Worm (Caenorhabditis elegans): ENCODE measurements around the gene nlp-80.
A peak's percentile ranks its signal among the peaks of the same experiment; 100 is the strongest.

nlp-80 gene

DNA sequence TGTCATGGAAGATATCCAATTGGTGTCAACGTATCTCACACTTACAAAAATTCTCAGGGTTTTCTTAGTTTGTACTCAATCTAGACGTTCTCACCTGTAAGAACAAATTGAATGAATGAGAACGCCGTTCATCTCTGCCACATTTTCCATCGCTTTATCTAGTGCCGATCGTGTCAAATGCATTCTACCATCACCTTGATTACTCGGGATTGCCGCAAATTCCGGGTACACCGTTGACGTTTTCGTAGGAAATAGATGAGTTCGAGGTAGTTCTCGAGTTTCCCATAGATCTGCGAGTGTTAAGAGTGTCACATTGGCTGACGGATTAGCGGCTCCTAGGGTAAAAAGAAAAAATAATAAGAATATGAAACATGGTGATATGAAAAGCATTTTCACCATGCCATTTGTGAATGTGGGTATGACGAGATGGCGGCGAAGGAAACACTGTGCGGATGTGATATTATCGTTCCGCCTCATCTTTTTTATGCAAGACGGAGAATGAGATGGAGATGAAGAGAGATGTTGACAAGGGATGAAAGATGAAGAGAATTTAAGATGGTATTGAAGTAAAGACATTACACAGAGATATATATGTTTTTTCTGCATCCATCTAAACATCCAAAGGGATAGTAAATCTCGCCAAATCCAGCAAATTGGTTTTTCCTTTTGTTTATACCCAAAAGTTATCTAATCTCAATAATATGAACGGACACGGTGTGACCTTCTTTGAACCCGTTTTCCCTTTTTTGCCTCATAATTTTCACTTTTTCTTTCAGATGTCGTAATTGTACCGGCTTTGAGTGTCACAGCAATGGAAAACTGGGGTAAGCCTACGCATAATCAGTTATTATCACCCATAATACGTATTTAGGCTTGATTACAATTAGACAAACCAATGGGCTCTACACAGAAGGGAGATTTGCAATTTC is 28.0 kb upstream of the nlp-80 start, which contains the start of gene lact-8:
lact-8 (minus strand) TSS at position 445 of the 929 bp plus-strand sequence.
- TF ChIP-seq efl-1 (optimal IDR thresholded peaks at IDR 0.05) (no peak), efl-1 (GFP tag; optimal IDR thresholded peaks at IDR 0.05 in 1 of 2) (peak in 1 of 2 experiments; percentile 90), ets-5 (GFP tag; IDR thresholded peaks at IDR 0.05) (no peak), fos-1 (tag; optimal IDR thresholded peaks at IDR 0.05) (no peak), blmp-1 (tag; optimal IDR thresholded peaks at IDR 0.05) (peak; percentile 56), dsc-1 (tag; optimal IDR thresholded peaks at IDR 0.05) (peak; percentile 25), lin-14 (GFP tag; optimal IDR thresholded peaks at IDR 0.05) (peak; percentile 18)

DNA sequence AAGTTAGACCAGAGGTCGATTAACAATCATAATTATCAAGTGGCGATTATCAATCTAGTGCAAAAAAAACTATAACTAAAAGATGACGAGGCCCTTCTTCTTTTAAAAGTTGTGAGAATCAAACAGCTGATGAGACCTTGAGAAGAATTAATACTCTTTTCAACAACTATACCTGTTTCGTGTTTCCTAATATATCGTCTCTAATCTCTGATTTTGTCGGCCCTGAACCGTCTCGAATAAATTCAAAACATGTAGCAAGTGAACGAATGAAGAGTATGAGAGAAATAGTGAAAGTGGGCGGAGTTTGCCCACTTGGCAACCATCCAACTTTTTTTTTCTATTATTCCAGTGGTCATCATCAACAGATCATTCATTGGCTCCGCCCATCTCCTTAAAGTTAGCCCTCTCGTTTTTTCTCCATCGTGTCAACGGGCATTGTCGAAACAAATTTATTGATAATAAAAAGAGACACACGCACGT is 22.1 kb upstream of the nlp-80 start, which contains the start of gene Y42A5A.1:
Y42A5A.1 (plus strand) TSS at position 430 of the 480 bp plus-strand sequence.
- TF ChIP-seq pqm-1 (tag; optimal IDR thresholded peaks at IDR 0.05) (no peak), mab-9 (GFP tag; IDR thresholded peaks at IDR 0.05) (no peak), grh-1 (GFP tag; IDR thresholded peaks at IDR 0.05) (0 out of 2 replicates have a peak, but pooled peaks have one; percentile 22), blmp-1 (tag; optimal IDR thresholded peaks at IDR 0.05) (peak; percentile 49), nhr-71 (tag; optimal IDR thresholded peaks at IDR 0.05) (no peak), ztf-4 (tag; optimal IDR thresholded peaks at IDR 0.05) (no peak), nhr-85 (tag) (peak; percentile 96), skn-1 (tag; optimal IDR thresholded peaks at IDR 0.05) (no peak), irx-1 (tag; optimal IDR thresholded peaks at IDR 0.05) (no peak), lsy-2 (tag; optimal IDR thresholded peaks at IDR 0.05) (peak in 1 of 2 experiments; percentile 24), lin-14 (GFP tag; optimal IDR thresholded peaks at IDR 0.05) (peak; percentile 31)

DNA sequence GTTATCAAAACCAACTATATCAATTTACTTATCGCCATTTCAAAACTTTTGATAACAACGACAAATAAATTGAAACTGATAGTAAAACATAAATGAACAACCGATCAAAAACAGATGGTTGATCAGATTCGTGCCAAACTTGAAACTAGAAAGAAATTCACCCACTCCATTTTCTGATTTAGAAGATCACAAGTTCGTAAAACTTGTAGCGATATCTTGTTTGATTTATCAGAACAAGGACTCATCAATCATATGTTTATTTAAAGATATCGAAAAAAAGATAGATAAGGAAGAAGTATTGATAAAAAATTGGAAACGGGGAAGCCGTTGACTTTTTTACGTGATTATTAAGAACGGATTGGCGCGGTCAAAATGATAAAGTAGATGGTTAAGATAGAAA is 21.7 kb upstream of the nlp-80 start:
- TF ChIP-seq lin-14 (GFP tag; optimal IDR thresholded peaks at IDR 0.05) (peak; percentile 32), elt-2 (tag; optimal IDR thresholded peaks at IDR 0.05) (peak; percentile 99), nhr-20 (tag; optimal IDR thresholded peaks at IDR 0.05) (peak; percentile 40), nhr-11 (tag; optimal IDR thresholded peaks at IDR 0.05) (no peak), nhr-47 (tag; optimal IDR thresholded peaks at IDR 0.05) (no peak), alr-1 (tag; optimal IDR thresholded peaks at IDR 0.05; ENCODE audit: borderline replicate concordance) (no peak), elt-3 (tag; optimal IDR thresholded peaks at IDR 0.05) (peak in 2 of 6 experiments; percentile 67 to 75), ceh-63 (GFP tag; optimal IDR thresholded peaks at IDR 0.05) (no peak), blmp-1 (tag; optimal IDR thresholded peaks at IDR 0.05) (peak; percentile 3), nhr-90 (tag; optimal IDR thresholded peaks at IDR 0.05; ENCODE audit: poor library complexity) (peak; percentile 17), nhr-71 (tag; optimal IDR thresholded peaks at IDR 0.05) (peak; percentile 8), efl-1 (optimal IDR thresholded peaks at IDR 0.05) (no peak), efl-1 (GFP tag; optimal IDR thresholded peaks at IDR 0.05 in 1 of 2) (peak in 1 of 2 experiments; percentile 39)

DNA sequence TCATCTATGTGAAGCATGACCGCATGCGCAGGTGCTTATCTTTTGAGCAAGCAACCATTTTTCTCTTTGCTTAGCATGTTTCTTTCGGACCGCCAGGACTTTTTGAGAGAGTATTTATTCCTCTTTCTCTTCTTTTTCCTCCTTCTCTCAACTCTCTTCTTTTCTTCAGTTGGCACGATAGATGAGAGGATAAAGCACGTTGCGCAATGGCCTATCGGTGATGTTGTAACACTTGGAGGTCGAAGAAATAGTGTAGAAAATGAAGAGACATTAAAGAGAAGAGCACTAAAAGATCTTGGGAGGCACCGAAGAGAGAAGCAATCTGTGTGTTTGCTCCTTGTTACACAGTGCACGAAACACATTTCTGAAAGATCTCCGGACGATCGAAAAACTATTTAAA is 18.3 kb upstream of the nlp-80 start:
- TF ChIP-seq sox-4 (tag; optimal IDR thresholded peaks at IDR 0.05), result no peak
- TF ChIP-seq elt-2 (tag; optimal IDR thresholded peaks at IDR 0.05), result no peak
- no peak for TF ChIP-seq lin-39 (tag; optimal IDR thresholded peaks at IDR 0.05)
- no peak for TF ChIP-seq C04F5.9 (tag; optimal IDR thresholded peaks at IDR 0.05)
- no peak for TF ChIP-seq ces-1 (GFP tag; optimal IDR thresholded peaks at IDR 0.05)
- no peak for TF ChIP-seq zag-1 (tag; optimal IDR thresholded peaks at IDR 0.05)
- peak; percentile 6 to 33 for TF ChIP-seq efl-1 (optimal IDR thresholded peaks at IDR 0.05)
- peak in 1 of 2 experiments; percentile 44 for TF ChIP-seq efl-1 (GFP tag; optimal IDR thresholded peaks at IDR 0.05 in 1 of 2)
- peak; percentile 49 for TF ChIP-seq mep-1 (tag; optimal IDR thresholded peaks at IDR 0.05)
- no peak for TF ChIP-seq nhr-12 (tag; optimal IDR thresholded peaks at IDR 0.05)
- peak in 2 of 3 experiments; percentile 24 to 42 for TF ChIP-seq ceh-82 (tag; optimal IDR thresholded peaks at IDR 0.05)
- TF ChIP-seq F16B12.6 (tag; optimal IDR thresholded peaks at IDR 0.05), result no peak
- TF ChIP-seq elt-3 (tag; optimal IDR thresholded peaks at IDR 0.05), result no peak
- TF ChIP-seq swsn-7 (tag; optimal IDR thresholded peaks at IDR 0.05), result peak; percentile 49
- TF ChIP-seq alr-1 (tag; optimal IDR thresholded peaks at IDR 0.05; ENCODE audit: borderline replicate concordance), result no peak
- peak in 1 of 3 experiments; percentile 27 for TF ChIP-seq dpl-1 (GFP tag; optimal IDR thresholded peaks at IDR 0.05)
- no peak for TF ChIP-seq pax-3 (tag; optimal IDR thresholded peaks at IDR 0.05)
- TF ChIP-seq fkh-10 (GFP tag; optimal IDR thresholded peaks at IDR 0.05), result no peak
- TF ChIP-seq ama-1 (optimal IDR thresholded peaks at IDR 0.05), result no peak
- TF ChIP-seq fkh-4 (tag; optimal IDR thresholded peaks at IDR 0.05; ENCODE audit: borderline replicate concordance), result peak; percentile 12
- no peak for TF ChIP-seq snpc-4 (tag; optimal IDR thresholded peaks at IDR 0.05)
- TF ChIP-seq snu-23 (GFP tag; optimal IDR thresholded peaks at IDR 0.05), result peak; percentile 64
- no peak for TF ChIP-seq grh-1 (GFP tag; IDR thresholded peaks at IDR 0.05)
- TF ChIP-seq hlh-4 (tag; optimal IDR thresholded peaks at IDR 0.05), result no peak
- TF ChIP-seq nhr-76 (tag; optimal IDR thresholded peaks at IDR 0.05), result no peak
- TF ChIP-seq mdl-1 (tag; optimal IDR thresholded peaks at IDR 0.05), result peak in 1 of 2 experiments; percentile 70
- no peak for TF ChIP-seq ceh-63 (GFP tag; optimal IDR thresholded peaks at IDR 0.05)

All from whole organism, L1 larva.